Fruit fly (Drosophila melanogaster) whole organism, embryonic: ENCODE measurements around the gene Tnpo-SR.

Experiments used
- CG11504 ChIP-seq: fragments of 200-800 bp; sonication (Bioruptor generic); optimal IDR thresholded peaks from 3 replicates; lab custom pipeline; 2019; ENCODE audit warnings: missing biosample characterization, mild to moderate bottlenecking, missing genetic modification characterization, moderate library complexity
- CG12104 ChIP-seq: fragments of 200-800 bp; sonication (Bioruptor generic); optimal IDR thresholded peaks from 3 replicates; lab custom pipeline; 2016; ENCODE audit warnings: missing biosample characterization, missing genetic modification characterization
- CG12391 ChIP-seq: fragments of 200-800 bp; sonication (Bioruptor generic); optimal IDR thresholded peaks from 3 replicates; lab custom pipeline; 2018; ENCODE audit warnings: missing biosample characterization, mild to moderate bottlenecking, missing genetic modification characterization, moderate library complexity
- CG12769 ChIP-seq: fragments of 200-800 bp; sonication (Bioruptor generic); optimal IDR thresholded peaks from 2 replicates; lab custom pipeline; 2019; ENCODE audit warnings: missing biosample characterization, mild to moderate bottlenecking, missing genetic modification characterization, moderate library complexity
- CG13424 ChIP-seq: fragments of 200-800 bp; sonication (Bioruptor generic); optimal IDR thresholded peaks from 2 replicates; lab custom pipeline; 2019; ENCODE audit warnings: missing biosample characterization, mild to moderate bottlenecking, missing genetic modification characterization, moderate library complexity
- CG13894 ChIP-seq: fragments of 200-800 bp; sonication (Bioruptor generic); optimal IDR thresholded peaks from 3 replicates; lab custom pipeline; 2018; ENCODE audit warnings: missing biosample characterization, mild to moderate bottlenecking, missing genetic modification characterization, moderate library complexity
- CG14014 ChIP-seq: fragments of 200-800 bp; sonication (Bioruptor generic); IDR thresholded peaks from 2 replicates; pipeline ENCODE4 v1.3.6; 2022; ENCODE audit warnings: missing biosample characterization, missing genetic modification characterization
- CG1603 ChIP-seq: fragments of 200-800 bp; sonication (Bioruptor generic); optimal IDR thresholded peaks from 2 replicates; lab custom pipeline; 2019; ENCODE audit warnings: missing biosample characterization, mild to moderate bottlenecking, missing genetic modification characterization, moderate library complexity
- CG17385 ChIP-seq: fragments of 200-800 bp; sonication (Bioruptor generic); optimal IDR thresholded peaks from 3 replicates; lab custom pipeline; 2018; ENCODE audit warnings: missing biosample characterization, mild to moderate bottlenecking, missing genetic modification characterization
- CG1832 ChIP-seq: fragments of 200-800 bp; sonication (Bioruptor generic); optimal IDR thresholded peaks from 2 replicates; lab custom pipeline; 2017; ENCODE audit warnings: missing biosample characterization, mild to moderate bottlenecking, missing genetic modification characterization, inconsistent platforms
- CG18619 ChIP-seq: fragments of 200-800 bp; sonication (Bioruptor generic); optimal IDR thresholded peaks from 3 replicates; lab custom pipeline; 2017; ENCODE audit warnings: missing biosample characterization, mild to moderate bottlenecking, missing genetic modification characterization
- CG31441 ChIP-seq: fragments of 200-800 bp; sonication (Bioruptor generic); IDR thresholded peaks from 2 replicates; pipeline ENCODE4 v1.3.6; 2022; ENCODE audit warnings: missing biosample characterization, missing genetic modification characterization
- CG34376 ChIP-seq: fragments of 200-800 bp; sonication (Bioruptor generic); optimal IDR thresholded peaks from 2 replicates; lab custom pipeline; 2018; ENCODE audit warnings: missing biosample characterization, mild to moderate bottlenecking, missing genetic modification characterization
- CG34422 ChIP-seq: fragments of 200-800 bp; sonication (Bioruptor generic); IDR thresholded peaks from 3 replicates; pipeline ENCODE4 v1.3.6; 2022; ENCODE audit warnings: missing biosample characterization, missing genetic modification characterization
- CG3995 ChIP-seq: fragments of 200-800 bp; sonication (Bioruptor generic); optimal IDR thresholded peaks from 3 replicates; lab custom pipeline; 2016; ENCODE audit warnings: missing biosample characterization, missing genetic modification characterization
- CG6813 ChIP-seq: fragments of 200-800 bp; sonication (Bioruptor generic); optimal IDR thresholded peaks from 2 replicates; lab custom pipeline; 2017; ENCODE audit warnings: missing biosample characterization, missing genetic modification characterization, mild to moderate bottlenecking, moderate library complexity, missing genetic modification reagents
- CG7372 ChIP-seq: fragments of 200-800 bp; sonication (Bioruptor generic); IDR thresholded peaks from 2 replicates; pipeline ENCODE4 v1.3.6; 2022; ENCODE audit warnings: missing biosample characterization, missing genetic modification characterization
- CG9932 ChIP-seq: fragments of 200-800 bp; sonication (Bioruptor generic); IDR thresholded peaks from 2 replicates; pipeline ENCODE4 v1.3.6; 2022; ENCODE audit warnings: missing biosample characterization, missing genetic modification characterization
- Deaf1 ChIP-seq: fragments of 200-800 bp; optimal IDR thresholded peaks from 3 replicates; lab custom pipeline; 2019; ENCODE audit warnings: missing biosample characterization, mild to moderate bottlenecking, missing genetic modification characterization, moderate library complexity
- Drgx ChIP-seq: fragments of 200-800 bp; sonication (Bioruptor generic); IDR thresholded peaks from 2 replicates; pipeline ENCODE4 v1.3.6; 2022; ENCODE audit warnings: missing biosample characterization, missing genetic modification characterization
- H15 ChIP-seq: fragments of 200-800 bp; sonication (Bioruptor generic); IDR thresholded peaks from 3 replicates; pipeline ENCODE4 v1.3.6; 2022; ENCODE audit warnings: missing biosample characterization, missing genetic modification characterization
- HLH3B ChIP-seq: fragments of 200-800 bp; sonication (Bioruptor generic); IDR thresholded peaks from 2 replicates; pipeline ENCODE4 v1.3.6; 2022; ENCODE audit warnings: missing biosample characterization, missing genetic modification characterization
- Hmr ChIP-seq: fragments of 200-800 bp; sonication (Bioruptor generic); optimal IDR thresholded peaks from 3 replicates; lab custom pipeline; 2017; ENCODE audit warnings: mild to moderate bottlenecking, missing biosample characterization, missing genetic modification reagents, missing genetic modification characterization
- Hr3 ChIP-seq: fragments of 200-800 bp; sonication (Bioruptor generic); optimal IDR thresholded peaks from 3 replicates; lab custom pipeline; 2016; ENCODE audit warnings: missing biosample characterization, missing genetic modification characterization
- Hr78 ChIP-seq, 2 experiments: fragments of 200-800 bp in 1 of 2; fragments of >200 bp in 1 of 2; sonication (Bioruptor generic) in 1 of 2; optimal IDR thresholded peaks; 2 replicates each; lab custom pipeline; 2017 to 2019; ENCODE audit warnings: missing biosample characterization in 2 of 2, missing genetic modification characterization in 2 of 2, mild to moderate bottlenecking in 1 of 2, moderate library complexity in 1 of 2
- MESR4 ChIP-seq: fragments of 200-800 bp; sonication (Bioruptor generic); optimal IDR thresholded peaks from 2 replicates; lab custom pipeline; 2018; ENCODE audit warnings: missing biosample characterization, mild to moderate bottlenecking, missing genetic modification characterization, moderate library complexity
- Med ChIP-seq: fragments of 200-800 bp; sonication (Bioruptor generic); peaks from one replicate; lab custom pipeline; 2016; ENCODE audit warnings: missing biosample characterization, missing genetic modification characterization, mild to moderate bottlenecking, inconsistent platforms, moderate library complexity
- Sox100B ChIP-seq: fragments of 200-800 bp; sonication (Bioruptor generic); optimal IDR thresholded peaks from 3 replicates; lab custom pipeline; 2018; ENCODE audit warnings: missing biosample characterization, mild to moderate bottlenecking, missing genetic modification characterization
- Sox102F ChIP-seq: fragments of 200-800 bp; sonication (Bioruptor generic); optimal IDR thresholded peaks from 2 replicates; lab custom pipeline; 2018; ENCODE audit warnings: missing biosample characterization, mild to moderate bottlenecking, missing genetic modification characterization, moderate library complexity
- ara ChIP-seq: fragments of 200-800 bp; sonication (Bioruptor generic); IDR thresholded peaks from 2 replicates; pipeline ENCODE4 v1.3.6; 2022; ENCODE audit warnings: missing biosample characterization, missing genetic modification characterization
- bab2 ChIP-seq: fragments of 200-800 bp; sonication (Bioruptor generic); optimal IDR thresholded peaks from 2 replicates; lab custom pipeline; 2016; ENCODE audit warnings: missing biosample characterization, missing genetic modification characterization
- bcd ChIP-seq: fragments of 200-800 bp; sonication (Bioruptor generic); optimal IDR thresholded peaks from 2 replicates; lab custom pipeline; 2017; ENCODE audit warnings: missing biosample characterization, mild to moderate bottlenecking, missing genetic modification characterization
- caup ChIP-seq: fragments of 200-800 bp; sonication (Bioruptor generic); optimal IDR thresholded peaks from 3 replicates; lab custom pipeline; 2017; ENCODE audit warnings: missing biosample characterization, mild to moderate bottlenecking, missing genetic modification characterization, moderate library complexity; ENCODE audit not compliant: severe bottlenecking
- ci ChIP-seq: fragments of 200-800 bp; sonication (Bioruptor generic); IDR thresholded peaks from 3 replicates; pipeline ENCODE4 v1.3.6; 2022; ENCODE audit warnings: missing biosample characterization, missing genetic modification characterization
- dmrt99B ChIP-seq: fragments of 200-800 bp; sonication (Bioruptor generic); optimal IDR thresholded peaks from 2 replicates; lab custom pipeline; 2018; ENCODE audit warnings: missing biosample characterization, mild to moderate bottlenecking, missing genetic modification characterization, moderate library complexity
- dysf ChIP-seq: fragments of 200-800 bp; sonication (Bioruptor generic); IDR thresholded peaks from 3 replicates; pipeline ENCODE4 v1.3.6; 2022; ENCODE audit warnings: missing biosample characterization, missing genetic modification characterization
- ems ChIP-seq: fragments of 200-800 bp; sonication (Bioruptor generic); optimal IDR thresholded peaks from 3 replicates; lab custom pipeline; 2016; ENCODE audit warnings: missing biosample characterization, missing genetic modification characterization
- fd3F ChIP-seq: fragments of 200-800 bp; sonication (Bioruptor generic); optimal IDR thresholded peaks from 2 replicates; lab custom pipeline; 2018; ENCODE audit warnings: missing biosample characterization, mild to moderate bottlenecking, missing genetic modification characterization, moderate library complexity
- gce ChIP-seq: fragments of 200-800 bp; sonication (Bioruptor generic); IDR thresholded peaks from 3 replicates; pipeline ENCODE4 v1.3.6; 2022; ENCODE audit warnings: missing biosample characterization, missing genetic modification characterization
- gt ChIP-seq: fragments of 200-800 bp; sonication (Bioruptor generic); IDR thresholded peaks from 2 replicates; pipeline ENCODE4 v1.3.6; 2022; ENCODE audit warnings: missing biosample characterization, missing genetic modification characterization
- ken ChIP-seq: fragments of 200-800 bp; sonication (Bioruptor generic); IDR thresholded peaks from 3 replicates; pipeline ENCODE4 v1.3.6; 2022; ENCODE audit warnings: missing biosample characterization, missing genetic modification characterization
- pfk ChIP-seq: fragments of 200-800 bp; sonication (Bioruptor generic); optimal IDR thresholded peaks from 2 replicates; lab custom pipeline; 2018; ENCODE audit warnings: missing biosample characterization, mild to moderate bottlenecking, missing genetic modification characterization, moderate library complexity
- pnt ChIP-seq: fragments of 200-800 bp; sonication (Bioruptor generic); optimal IDR thresholded peaks from 3 replicates; lab custom pipeline; 2016; ENCODE audit warnings: missing biosample characterization, missing genetic modification characterization
- sug ChIP-seq: fragments of 200-800 bp; optimal IDR thresholded peaks from 2 replicates; lab custom pipeline; 2019; ENCODE audit warnings: missing biosample characterization, mild to moderate bottlenecking, missing genetic modification characterization, moderate library complexity
- tgo ChIP-seq: fragments of 200-800 bp; sonication (Bioruptor generic); IDR thresholded peaks from 3 replicates; pipeline ENCODE4 v1.3.6; 2022; ENCODE audit warnings: missing biosample characterization, missing genetic modification characterization
- unpg ChIP-seq: fragments of 200-800 bp; sonication (Bioruptor generic); optimal IDR thresholded peaks from 3 replicates; lab custom pipeline; 2018; ENCODE audit warnings: missing biosample characterization, mild to moderate bottlenecking, missing genetic modification characterization, moderate library complexity

Tnpo-SR gene

DNA sequence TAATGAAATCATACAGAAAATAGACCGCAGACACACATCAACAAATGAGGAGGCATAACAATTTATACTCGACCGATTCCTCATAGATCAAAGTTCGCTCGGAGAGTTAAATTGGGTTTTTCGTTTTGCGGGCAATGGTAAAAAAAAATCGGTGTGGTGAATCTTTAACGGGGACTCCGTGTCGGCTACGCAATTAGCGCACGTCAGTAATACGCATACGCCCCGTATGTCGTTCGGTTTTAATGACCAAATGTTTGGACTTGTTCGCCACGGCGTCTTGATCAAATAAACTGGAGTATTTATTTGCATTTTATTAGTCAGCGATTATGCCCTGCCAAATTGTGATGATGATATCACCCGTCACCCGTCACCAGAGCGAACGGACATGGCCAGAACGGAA lies 29.0 kb upstream of the Tnpo-SR start:
- peak; percentile 28 for TF ChIP-seq Med (GFP tag; lab: Kevin White, UChicago)
- TF ChIP-seq CG3995 (GFP tag; lab: Kevin White, UChicago) = no peak
- TF ChIP-seq CG12104 (GFP tag; lab: Kevin White, UChicago) = no peak
- peak; percentile 1 for TF ChIP-seq CG13894
- TF ChIP-seq CG7372 (GFP tag; lab: Robert Waterston, UW) = peak; percentile 91
- peak; percentile 9 for TF ChIP-seq CG12769 (tag; lab: Kevin White, UChicago)

dm6 chr2L:2731370-2732138 lies 28.2 kb upstream of the Tnpo-SR start:
- peak; percentile 57 for TF ChIP-seq CG11504
- TF ChIP-seq Sox100B (GFP tag; lab: Kevin White, UChicago) = peak; percentile 33
- TF ChIP-seq CG34376 (GFP tag; lab: Kevin White, UChicago) = peak; percentile 38
- peak; percentile 6 for TF ChIP-seq bcd (GFP tag; lab: Kevin White, UChicago)
- peak; percentile 24 for TF ChIP-seq CG12769 (tag; lab: Kevin White, UChicago)
- peak; percentile 23 for TF ChIP-seq ems (GFP tag; lab: Kevin White, UChicago)
- TF ChIP-seq CG14014 (GFP tag; lab: Robert Waterston, UW) = peak; percentile 80
- TF ChIP-seq unpg (GFP tag; lab: Kevin White, UChicago) = peak; percentile 29
- TF ChIP-seq caup (GFP tag; lab: Kevin White, UChicago) = no peak
- TF ChIP-seq bab2 = peak; percentile 27
- peak; percentile 9 for TF ChIP-seq CG18619 (GFP tag; lab: Kevin White, UChicago)
- peak; percentile 27 for TF ChIP-seq HLH3B (GFP tag; lab: Robert Waterston, UW)
- TF ChIP-seq CG6813 (GFP tag; lab: Kevin White, UChicago) = no peak
- peak; percentile 26 for TF ChIP-seq CG1603
- peak; percentile 29 for TF ChIP-seq CG12391 (tag; lab: Kevin White, UChicago)
- TF ChIP-seq pnt = peak; percentile 37
- TF ChIP-seq Hmr (GFP tag; lab: Kevin White, UChicago) = peak; percentile 10
- TF ChIP-seq dysf = peak; percentile 39; the same call in 1 of the 3 replicates
- TF ChIP-seq CG31441 (GFP tag; lab: Robert Waterston, UW) = peak; percentile 42
- no peak for TF ChIP-seq ken (GFP tag; lab: Robert Waterston, UW)
- TF ChIP-seq MESR4 (GFP tag; lab: Kevin White, UChicago) = no peak
- peak; percentile 35 for TF ChIP-seq sug
- TF ChIP-seq dmrt99B (tag; lab: Kevin White, UChicago) = peak; percentile 68
- peak; percentile 40 for TF ChIP-seq Sox102F
- peak; percentile 21 for TF ChIP-seq CG13424 (tag; lab: Kevin White, UChicago)
- TF ChIP-seq Hr78 (GFP tag; optimal IDR thresholded peaks at IDR 0.05; lab: Kevin White, UChicago) = peak in 1 of 2 experiments; percentile 91
- peak; percentile 26; the same call in 1 of the 2 replicates for TF ChIP-seq CG9932 (GFP tag; lab: Robert Waterston, UW)
- TF ChIP-seq Deaf1 (tag; lab: Kevin White, UChicago) = peak; percentile 57
- no peak for TF ChIP-seq CG1832 (GFP tag; lab: Kevin White, UChicago)
- TF ChIP-seq tgo (GFP tag; lab: Robert Waterston, UW) = peak; percentile 27; the same call in 1 of the 3 replicates
- TF ChIP-seq H15 (GFP tag; lab: Robert Waterston, UW) = 0 out of 3 replicates have a peak, but pooled peaks have one; percentile 36
- TF ChIP-seq ci (GFP tag; lab: Robert Waterston, UW) = no peak
- TF ChIP-seq ara (GFP tag; lab: Robert Waterston, UW) = peak; percentile 47; the same call in 1 of the 2 replicates
- TF ChIP-seq fd3F (GFP tag; lab: Kevin White, UChicago) = peak; percentile 0
- peak; percentile 57 for TF ChIP-seq Drgx (GFP tag; lab: Robert Waterston, UW)
- TF ChIP-seq gce (GFP tag; lab: Robert Waterston, UW) = 0 out of 3 replicates have a peak, but pooled peaks have one; percentile 34
- TF ChIP-seq pfk (GFP tag; lab: Kevin White, UChicago) = no peak
- no peak for TF ChIP-seq gt (GFP tag; lab: Robert Waterston, UW)
- TF ChIP-seq CG17385 (GFP tag; lab: Kevin White, UChicago) = peak; percentile 21
- peak; percentile 10 for TF ChIP-seq Hr3 (GFP tag; lab: Kevin White, UChicago)
- 0 out of 3 replicates have a peak, but pooled peaks have one; percentile 40 for TF ChIP-seq CG34422 (GFP tag; lab: Robert Waterston, UW)
